Worm (Caenorhabditis elegans) whole organism, early embryonic: Measurements from ENCODE around the gene str-10.

ENCODE experiments used
- B0310.2 ChIP-seq: sonication (generic microtip); optimal IDR thresholded peaks from 2 replicates; lab custom pipeline; 2016; ENCODE audit warnings: mild to moderate bottlenecking, missing genetic modification characterization, missing compliant biosample characterization
- F13C5.2 ChIP-seq: sonication (generic microtip); optimal IDR thresholded peaks from 2 replicates; lab custom pipeline; 2017; ENCODE audit warnings: mild to moderate bottlenecking, missing genetic modification characterization, inconsistent platforms, missing compliant biosample characterization
- aly-1 ChIP-seq: sonication (generic microtip); optimal IDR thresholded peaks from 2 replicates; lab custom pipeline; 2016; ENCODE audit warnings: missing genetic modification characterization, missing compliant biosample characterization
- ama-1 ChIP-seq: fragments of 150-350 bp; optimal IDR thresholded peaks from 2 replicates; lab custom pipeline; 2014
- ceh-13 ChIP-seq: fragments of 200-800 bp; sonication (Bioruptor generic); optimal IDR thresholded peaks from 2 replicates; lab custom pipeline; 2018; ENCODE audit warnings: mild to moderate bottlenecking, missing genetic modification characterization, missing compliant biosample characterization
- ets-7 ChIP-seq: sonication (generic microtip); optimal IDR thresholded peaks from 2 replicates; lab custom pipeline; 2016; ENCODE audit warnings: missing genotype, missing genetic modification characterization, missing compliant biosample characterization
- flt-1 ChIP-seq: fragments of 200-800 bp; sonication (Bioruptor generic); IDR thresholded peaks from 2 replicates; pipeline ENCODE4 v1.3.6; 2022; ENCODE audit warnings: missing genetic modification characterization, missing compliant biosample characterization
- hnd-1 ChIP-seq: sonication (generic microtip); optimal IDR thresholded peaks from 2 replicates; lab custom pipeline; 2016; ENCODE audit warnings: missing genetic modification characterization, missing compliant biosample characterization
- pes-1 ChIP-seq: fragments of 200-800 bp; sonication (Bioruptor generic); IDR thresholded peaks from 2 replicates; pipeline ENCODE4 v1.3.6; 2022; ENCODE audit warnings: missing genetic modification reagents, missing genetic modification characterization, missing compliant biosample characterization
- scrt-1 ChIP-seq: fragments of 200-800 bp; sonication (Bioruptor generic); IDR thresholded peaks from 2 replicates; pipeline ENCODE4 v1.3.6; 2022; ENCODE audit warnings: missing genetic modification characterization, missing compliant biosample characterization
- sea-1 ChIP-seq: fragments of 200-800 bp; sonication (Bioruptor generic); conservative IDR thresholded peaks from 2 replicates; pipeline ENCODE4 v1.3.6; 2022; ENCODE audit warnings: missing genetic modification characterization, missing compliant biosample characterization
- tbx-11 ChIP-seq: fragments of 200-800 bp; sonication (Bioruptor generic); IDR thresholded peaks from 2 replicates; pipeline ENCODE4 v1.3.6; 2022; ENCODE audit warnings: missing genetic modification characterization, missing compliant biosample characterization
- tbx-37 ChIP-seq: fragments of 200-800 bp; sonication (Bioruptor generic); conservative IDR thresholded peaks from 2 replicates; pipeline ENCODE4 v1.3.6; 2022; ENCODE audit warnings: missing genetic modification reagents, missing genetic modification characterization, missing compliant biosample characterization
- tra-4 ChIP-seq: sonication (generic microtip); optimal IDR thresholded peaks from 2 replicates; lab custom pipeline; 2017; ENCODE audit warnings: missing genetic modification characterization, missing compliant biosample characterization

str-10 gene

DNA sequence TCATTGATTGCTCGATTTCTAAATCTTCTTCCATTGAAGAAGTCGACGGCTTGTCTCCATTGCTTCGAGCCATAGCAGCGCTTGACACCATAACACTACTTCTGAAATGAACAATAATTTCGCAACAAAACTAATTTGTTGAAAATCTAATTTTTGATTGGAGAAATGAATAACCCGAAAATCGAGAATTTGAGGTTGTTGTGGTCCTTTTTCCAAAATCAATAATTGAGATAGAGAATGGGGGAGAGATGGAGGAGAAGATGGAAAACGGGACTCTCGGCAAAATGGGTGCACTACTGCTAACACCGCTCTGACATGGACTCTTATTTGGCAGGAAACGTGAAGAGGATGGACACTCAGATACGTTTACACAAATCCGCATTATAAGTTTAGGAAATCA is 39.8 kb downstream of the str-10 start, which contains the start of gene snx-17:
TSS of gene snx-17 (minus strand) at position 101 of the 400 bp plus-strand sequence.
- TF ChIP-seq ets-7 (tag; lab: Kevin White, UChicago), result no peak
- no peak for TF ChIP-seq tbx-37 (GFP tag; lab: Robert Waterston, UW)
- TF ChIP-seq hnd-1 (tag; lab: Kevin White, UChicago), result no peak
- TF ChIP-seq sea-1 (GFP tag; lab: Robert Waterston, UW), result no peak
- no peak for TF ChIP-seq flt-1 (GFP tag; lab: Robert Waterston, UW)
- TF ChIP-seq F13C5.2 (tag; lab: Kevin White, UChicago), result no peak
- no peak for TF ChIP-seq ceh-13 (GFP tag; lab: Kevin White, UChicago)
- TF ChIP-seq scrt-1 (GFP tag; lab: Robert Waterston, UW), result no peak
- no peak for TF ChIP-seq tra-4 (tag; lab: Kevin White, UChicago)
- no peak for TF ChIP-seq tbx-11 (GFP tag; lab: Robert Waterston, UW)

ce11 chrX:13126420-13126819 is 44.0 kb downstream of the str-10 start, which contains the start of gene F17H10.4:
Gene F17H10.4 (minus strand): TSS chrX:13126520.
- TF ChIP-seq sea-1 (GFP tag; lab: Robert Waterston, UW) (no peak), B0310.2 (tag; lab: Kevin White, UChicago) (no peak), ceh-13 (GFP tag; lab: Kevin White, UChicago) (no peak), ama-1 (no peak), pes-1 (no peak), F13C5.2 (tag; lab: Kevin White, UChicago) (no peak), tbx-11 (GFP tag; lab: Robert Waterston, UW) (no peak), aly-1 (tag; lab: Kevin White, UChicago) (no peak)

DNA sequence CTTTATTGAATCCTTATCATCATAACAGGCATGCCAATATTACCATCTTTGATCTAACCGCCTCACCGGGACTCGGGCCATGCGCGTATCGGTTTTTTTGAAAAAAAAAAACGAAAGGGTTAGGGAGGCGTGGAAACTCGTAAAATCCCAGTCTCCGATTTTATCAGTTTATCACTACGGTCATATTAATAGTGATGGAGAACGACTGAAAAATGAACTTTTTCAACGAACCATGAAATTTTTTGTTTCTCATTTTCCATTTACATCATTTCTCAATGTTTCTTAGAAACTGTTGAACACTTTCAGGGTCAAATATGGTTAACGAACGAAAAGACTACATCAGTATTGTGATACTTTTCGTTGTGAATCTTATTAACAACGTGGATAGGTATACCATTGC is 47.5 kb downstream of the str-10 start, which contains the start of gene spin-3:
TSS of gene spin-3 (plus strand) at position 301 of the 400 bp plus-strand sequence.
- TF ChIP-seq tbx-37 (GFP tag; lab: Robert Waterston, UW) (no peak), hnd-1 (tag; lab: Kevin White, UChicago) (no peak)
